Worm (Caenorhabditis elegans) whole organism, L1 larva: ENCODE data around the gene cyn-10.

ENCODE experiments used
- fkh-10 ChIP-seq: sonication (generic microtip); optimal IDR thresholded peaks from 2 replicates; lab custom pipeline; 2017; ENCODE audit warnings: missing biosample characterization, missing genetic modification reagents, missing genetic modification characterization
- lin-39 ChIP-seq: fragments of 150-350 bp; optimal IDR thresholded peaks from 2 replicates; lab custom pipeline; 2014; ENCODE audit warnings: missing biosample characterization, missing genetic modification reagents, missing genetic modification characterization
- lsy-2 ChIP-seq, 2 experiments: fragments of 150-350 bp; optimal IDR thresholded peaks; 2 replicates each; lab custom pipeline; 2014; ENCODE audit warnings: missing biosample characterization in 2 of 2, missing genetic modification characterization in 2 of 2
- nhr-28 ChIP-seq: fragments of 150-350 bp; optimal IDR thresholded peaks from 2 replicates; lab custom pipeline; 2014; ENCODE audit warnings: missing biosample characterization, missing genetic modification characterization
- pax-3 ChIP-seq: fragments of 200-800 bp; sonication (Bioruptor generic); optimal IDR thresholded peaks from 2 replicates; lab custom pipeline; 2018; ENCODE audit warnings: mild to moderate bottlenecking, missing genetic modification characterization, moderate library complexity, missing compliant biosample characterization
- skn-1 ChIP-seq: fragments of 150-350 bp; optimal IDR thresholded peaks from 2 replicates; lab custom pipeline; 2014; ENCODE audit warnings: missing biosample characterization, missing genetic modification characterization
- tbx-2 ChIP-seq: sonication (generic microtip); optimal IDR thresholded peaks from 2 replicates; lab custom pipeline; 2016; ENCODE audit warnings: missing genetic modification characterization, missing compliant biosample characterization
- ztf-11 ChIP-seq, 2 experiments: sonication (generic microtip); optimal IDR thresholded peaks; 2 replicates each; lab custom pipeline; 2016 to 2017; ENCODE audit warnings: missing genetic modification characterization in 2 of 2, missing biosample characterization in 1 of 2, missing compliant biosample characterization in 1 of 2
- ztf-4 ChIP-seq: fragments of 150-350 bp; optimal IDR thresholded peaks from 2 replicates; lab custom pipeline; 2014; ENCODE audit warnings: missing biosample characterization, missing genetic modification characterization

DNA sequence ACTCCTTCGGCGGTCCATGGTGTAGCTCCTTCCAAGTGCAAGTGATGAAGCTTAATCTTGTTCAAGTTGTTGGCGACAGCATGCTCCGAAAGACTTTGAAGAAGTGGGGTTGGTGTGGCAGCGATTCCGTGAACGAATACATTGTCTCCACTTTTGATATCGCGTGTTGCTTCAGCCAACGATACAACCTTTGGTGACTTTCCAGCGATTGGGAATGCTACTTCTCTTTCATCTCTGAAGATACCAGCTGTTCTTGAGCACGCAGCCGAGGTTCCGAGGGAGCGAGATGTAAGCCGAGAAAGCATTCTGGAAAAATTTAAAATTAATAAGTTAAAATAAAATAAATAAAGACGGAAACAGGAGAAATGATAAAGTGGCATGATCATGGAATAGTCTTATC is 23.1 kb downstream of the cyn-10 start, which contains the start of gene acer-1:
- TF ChIP-seq fkh-10 (no peak), lin-39 (tag; lab: Kevin White, UChicago) (no peak), tbx-2 (tag; lab: Kevin White, UChicago) (no peak), skn-1 (tag; lab: Kevin White, UChicago) (no peak), lsy-2 (tag; optimal IDR thresholded peaks at IDR 0.05; lab: Kevin White, UChicago) (no peak), nhr-28 (no peak), pax-3 (tag; lab: Kevin White, UChicago) (no peak), ztf-4 (tag; lab: Kevin White, UChicago) (peak; percentile 46), ztf-11 (tag; optimal IDR thresholded peaks at IDR 0.05; lab: Kevin White, UChicago) (no peak)
